Worm (Caenorhabditis elegans) whole organism, early embryonic: Measurements from ENCODE around the gene srj-23.

Source experiments
- F13C5.2 ChIP-seq: sonication (generic microtip); optimal IDR thresholded peaks from 2 replicates; lab custom pipeline; 2017; ENCODE audit warnings: mild to moderate bottlenecking, missing genetic modification characterization, inconsistent platforms, missing compliant biosample characterization
- aly-1 ChIP-seq: sonication (generic microtip); optimal IDR thresholded peaks from 2 replicates; lab custom pipeline; 2016; ENCODE audit warnings: missing genetic modification characterization, missing compliant biosample characterization
- ama-1 ChIP-seq: fragments of 150-350 bp; optimal IDR thresholded peaks from 2 replicates; lab custom pipeline; 2014
- ceh-13 ChIP-seq: fragments of 200-800 bp; sonication (Bioruptor generic); optimal IDR thresholded peaks from 2 replicates; lab custom pipeline; 2018; ENCODE audit warnings: mild to moderate bottlenecking, missing genetic modification characterization, missing compliant biosample characterization
- ceh-36 ChIP-seq: sonication (generic microtip); optimal IDR thresholded peaks from 2 replicates; lab custom pipeline; 2016; ENCODE audit warnings: missing genetic modification characterization, inconsistent platforms, missing compliant biosample characterization
- ets-7 ChIP-seq: sonication (generic microtip); optimal IDR thresholded peaks from 2 replicates; lab custom pipeline; 2016; ENCODE audit warnings: missing genotype, missing genetic modification characterization, missing compliant biosample characterization
- flt-1 ChIP-seq: fragments of 200-800 bp; sonication (Bioruptor generic); IDR thresholded peaks from 2 replicates; pipeline ENCODE4 v1.3.6; 2022; ENCODE audit warnings: missing genetic modification characterization, missing compliant biosample characterization
- hmbx-1 ChIP-seq: sonication (generic microtip); optimal IDR thresholded peaks from 2 replicates; lab custom pipeline; 2016; ENCODE audit warnings: mild to moderate bottlenecking, missing genetic modification characterization, missing compliant biosample characterization
- hmg-4 ChIP-seq: fragments of 200-800 bp; sonication (Bioruptor generic); optimal IDR thresholded peaks from 2 replicates; lab custom pipeline; 2018; ENCODE audit warnings: mild to moderate bottlenecking, missing genetic modification characterization, missing compliant biosample characterization
- hnd-1 ChIP-seq: sonication (generic microtip); optimal IDR thresholded peaks from 2 replicates; lab custom pipeline; 2016; ENCODE audit warnings: missing genetic modification characterization, missing compliant biosample characterization
- pes-1 ChIP-seq: fragments of 200-800 bp; sonication (Bioruptor generic); IDR thresholded peaks from 2 replicates; pipeline ENCODE4 v1.3.6; 2022; ENCODE audit warnings: missing genetic modification reagents, missing genetic modification characterization, missing compliant biosample characterization
- sea-1 ChIP-seq: fragments of 200-800 bp; sonication (Bioruptor generic); conservative IDR thresholded peaks from 2 replicates; pipeline ENCODE4 v1.3.6; 2022; ENCODE audit warnings: missing genetic modification characterization, missing compliant biosample characterization
- tbx-11 ChIP-seq: fragments of 200-800 bp; sonication (Bioruptor generic); IDR thresholded peaks from 2 replicates; pipeline ENCODE4 v1.3.6; 2022; ENCODE audit warnings: missing genetic modification characterization, missing compliant biosample characterization
- tbx-37 ChIP-seq: fragments of 200-800 bp; sonication (Bioruptor generic); conservative IDR thresholded peaks from 2 replicates; pipeline ENCODE4 v1.3.6; 2022; ENCODE audit warnings: missing genetic modification reagents, missing genetic modification characterization, missing compliant biosample characterization

DNA sequence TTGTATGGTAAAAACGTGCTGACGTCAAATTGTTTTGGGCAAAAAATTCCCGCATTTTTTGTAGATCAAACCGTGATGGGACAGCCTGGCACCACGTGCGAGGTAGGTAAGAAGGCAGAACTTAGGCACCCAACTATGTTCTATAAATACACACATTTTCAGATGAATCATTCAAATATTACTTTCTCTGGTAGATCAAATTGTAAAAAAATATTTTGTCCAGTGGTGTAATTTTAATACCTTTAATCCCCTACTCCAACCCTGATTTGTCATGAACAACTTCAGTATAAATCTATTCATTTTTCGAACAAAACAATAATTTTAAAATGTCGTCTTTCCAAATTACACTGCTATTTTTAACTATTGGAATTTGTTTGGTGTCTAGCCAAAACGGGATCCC lies 43.0 kb downstream of the srj-23 start, which contains the start of gene spig-7:
- TF ChIP-seq ceh-36 (tag; lab: Kevin White, UChicago), result no peak
- TF ChIP-seq ama-1 (lab: Kevin White, UChicago), result no peak
- TF ChIP-seq pes-1 (GFP tag; lab: Robert Waterston, UW), result no peak
- TF ChIP-seq F13C5.2 (tag; lab: Kevin White, UChicago), result no peak
- no peak for TF ChIP-seq ets-7 (tag; lab: Kevin White, UChicago)
- TF ChIP-seq flt-1 (GFP tag; lab: Robert Waterston, UW), result no peak
- no peak for TF ChIP-seq tbx-11
- TF ChIP-seq sea-1 (GFP tag; lab: Robert Waterston, UW), result no peak
- no peak for TF ChIP-seq aly-1 (tag; lab: Kevin White, UChicago)
- no peak for TF ChIP-seq hmg-4 (GFP tag; lab: Kevin White, UChicago)
- TF ChIP-seq tbx-37, result no peak
- TF ChIP-seq hnd-1 (tag; lab: Kevin White, UChicago), result no peak
- TF ChIP-seq hmbx-1, result no peak
- no peak for TF ChIP-seq ceh-13 (GFP tag; lab: Kevin White, UChicago)
